Worm (Caenorhabditis elegans) whole organism, early embryonic: Measurements from ENCODE around the gene ins-6.

Experiments
- B0310.2 ChIP-seq: sonication (generic microtip); optimal IDR thresholded peaks from 2 replicates; lab custom pipeline; 2016; ENCODE audit warnings: mild to moderate bottlenecking, missing genetic modification characterization, missing compliant biosample characterization
- aly-1 ChIP-seq: sonication (generic microtip); optimal IDR thresholded peaks from 2 replicates; lab custom pipeline; 2016; ENCODE audit warnings: missing genetic modification characterization, missing compliant biosample characterization
- ama-1 ChIP-seq: fragments of 150-350 bp; optimal IDR thresholded peaks from 2 replicates; lab custom pipeline; 2014
- ceh-36 ChIP-seq: sonication (generic microtip); optimal IDR thresholded peaks from 2 replicates; lab custom pipeline; 2016; ENCODE audit warnings: missing genetic modification characterization, inconsistent platforms, missing compliant biosample characterization
- ets-7 ChIP-seq: sonication (generic microtip); optimal IDR thresholded peaks from 2 replicates; lab custom pipeline; 2016; ENCODE audit warnings: missing genotype, missing genetic modification characterization, missing compliant biosample characterization
- hmbx-1 ChIP-seq: sonication (generic microtip); optimal IDR thresholded peaks from 2 replicates; lab custom pipeline; 2016; ENCODE audit warnings: mild to moderate bottlenecking, missing genetic modification characterization, missing compliant biosample characterization
- hnd-1 ChIP-seq: sonication (generic microtip); optimal IDR thresholded peaks from 2 replicates; lab custom pipeline; 2016; ENCODE audit warnings: missing genetic modification characterization, missing compliant biosample characterization
- pes-1 ChIP-seq: fragments of 200-800 bp; sonication (Bioruptor generic); IDR thresholded peaks from 2 replicates; pipeline ENCODE4 v1.3.6; 2022; ENCODE audit warnings: missing genetic modification reagents, missing genetic modification characterization, missing compliant biosample characterization
- scrt-1 ChIP-seq: fragments of 200-800 bp; sonication (Bioruptor generic); IDR thresholded peaks from 2 replicates; pipeline ENCODE4 v1.3.6; 2022; ENCODE audit warnings: missing genetic modification characterization, missing compliant biosample characterization
- sea-1 ChIP-seq: fragments of 200-800 bp; sonication (Bioruptor generic); conservative IDR thresholded peaks from 2 replicates; pipeline ENCODE4 v1.3.6; 2022; ENCODE audit warnings: missing genetic modification characterization, missing compliant biosample characterization
- tbx-11 ChIP-seq: fragments of 200-800 bp; sonication (Bioruptor generic); IDR thresholded peaks from 2 replicates; pipeline ENCODE4 v1.3.6; 2022; ENCODE audit warnings: missing genetic modification characterization, missing compliant biosample characterization
- tra-4 ChIP-seq: sonication (generic microtip); optimal IDR thresholded peaks from 2 replicates; lab custom pipeline; 2017; ENCODE audit warnings: missing genetic modification characterization, missing compliant biosample characterization

- TF ChIP-seq pes-1 (no peak), tra-4 (tag; lab: Kevin White, UChicago) (no peak), scrt-1 (GFP tag; lab: Robert Waterston, UW) (no peak), hmbx-1 (tag; lab: Kevin White, UChicago) (no peak), ama-1 (lab: Kevin White, UChicago) (no peak), tbx-11 (GFP tag; lab: Robert Waterston, UW) (no peak), ets-7 (tag; lab: Kevin White, UChicago) (no peak), aly-1 (tag; lab: Kevin White, UChicago) (no peak), B0310.2 (tag; lab: Kevin White, UChicago) (no peak), hnd-1 (tag; lab: Kevin White, UChicago) (no peak), ceh-36 (no peak), sea-1 (GFP tag; lab: Robert Waterston, UW) (no peak)
Measured at ce11 chrII:5969303-5969702, 30.9 kb upstream of the ins-6 start, which contains the start of gene B0034.4.
